Worm (Caenorhabditis elegans) whole organism, early embryonic: ENCODE data around the gene asg-2.

ENCODE experiments used
- F13C5.2 ChIP-seq: sonication (generic microtip); optimal IDR thresholded peaks from 2 replicates; lab custom pipeline; 2017; ENCODE audit warnings: mild to moderate bottlenecking, missing genetic modification characterization, inconsistent platforms, missing compliant biosample characterization
- ama-1 ChIP-seq: fragments of 150-350 bp; optimal IDR thresholded peaks from 2 replicates; lab custom pipeline; 2014
- ceh-13 ChIP-seq: fragments of 200-800 bp; sonication (Bioruptor generic); optimal IDR thresholded peaks from 2 replicates; lab custom pipeline; 2018; ENCODE audit warnings: mild to moderate bottlenecking, missing genetic modification characterization, missing compliant biosample characterization
- ceh-36 ChIP-seq: sonication (generic microtip); optimal IDR thresholded peaks from 2 replicates; lab custom pipeline; 2016; ENCODE audit warnings: missing genetic modification characterization, inconsistent platforms, missing compliant biosample characterization
- ets-7 ChIP-seq: sonication (generic microtip); optimal IDR thresholded peaks from 2 replicates; lab custom pipeline; 2016; ENCODE audit warnings: missing genotype, missing genetic modification characterization, missing compliant biosample characterization
- flt-1 ChIP-seq: fragments of 200-800 bp; sonication (Bioruptor generic); IDR thresholded peaks from 2 replicates; pipeline ENCODE4 v1.3.6; 2022; ENCODE audit warnings: missing genetic modification characterization, missing compliant biosample characterization
- hmbx-1 ChIP-seq: sonication (generic microtip); optimal IDR thresholded peaks from 2 replicates; lab custom pipeline; 2016; ENCODE audit warnings: mild to moderate bottlenecking, missing genetic modification characterization, missing compliant biosample characterization
- scrt-1 ChIP-seq: fragments of 200-800 bp; sonication (Bioruptor generic); IDR thresholded peaks from 2 replicates; pipeline ENCODE4 v1.3.6; 2022; ENCODE audit warnings: missing genetic modification characterization, missing compliant biosample characterization
- sea-1 ChIP-seq: fragments of 200-800 bp; sonication (Bioruptor generic); conservative IDR thresholded peaks from 2 replicates; pipeline ENCODE4 v1.3.6; 2022; ENCODE audit warnings: missing genetic modification characterization, missing compliant biosample characterization
- tbx-37 ChIP-seq: fragments of 200-800 bp; sonication (Bioruptor generic); conservative IDR thresholded peaks from 2 replicates; pipeline ENCODE4 v1.3.6; 2022; ENCODE audit warnings: missing genetic modification reagents, missing genetic modification characterization, missing compliant biosample characterization
- tra-4 ChIP-seq: sonication (generic microtip); optimal IDR thresholded peaks from 2 replicates; lab custom pipeline; 2017; ENCODE audit warnings: missing genetic modification characterization, missing compliant biosample characterization

DNA sequence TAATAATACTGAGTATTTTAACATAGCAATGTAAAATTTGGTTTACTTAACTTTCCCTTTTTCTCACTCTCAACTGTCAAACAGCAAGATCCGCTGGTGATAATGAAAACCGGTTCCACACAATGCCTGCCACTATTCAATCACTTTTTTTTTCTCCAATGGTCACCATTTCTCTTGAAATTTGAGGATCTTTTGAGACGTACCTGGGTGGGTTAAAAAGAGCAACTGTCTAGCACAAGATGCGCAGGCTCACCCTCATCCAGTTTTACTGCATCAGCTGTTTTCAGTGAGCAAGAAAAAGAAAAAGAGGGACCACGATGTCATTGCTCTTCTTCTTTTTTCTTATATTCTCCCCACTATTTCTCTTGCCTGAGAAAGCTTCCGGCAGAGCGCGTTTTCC is 32.8 kb upstream of the asg-2 start:
- TF ChIP-seq flt-1 (GFP tag; lab: Robert Waterston, UW) = no peak
- no peak for TF ChIP-seq ets-7 (tag; lab: Kevin White, UChicago)
- TF ChIP-seq scrt-1 (GFP tag; lab: Robert Waterston, UW) = no peak
- TF ChIP-seq ama-1 (lab: Kevin White, UChicago) = no peak
- no peak for TF ChIP-seq ceh-13
- no peak for TF ChIP-seq F13C5.2 (tag; lab: Kevin White, UChicago)
- no peak for TF ChIP-seq ceh-36 (tag; lab: Kevin White, UChicago)
- no peak for TF ChIP-seq hmbx-1 (tag; lab: Kevin White, UChicago)
- no peak for TF ChIP-seq tbx-37 (GFP tag; lab: Robert Waterston, UW)
- TF ChIP-seq sea-1 = no peak
- no peak for TF ChIP-seq tra-4 (tag; lab: Kevin White, UChicago)
